Worm (Caenorhabditis elegans): ENCODE measurements around the gene ZK370.4.

Gene ZK370.4

ce11 chrIII:8718592-8718991 lies 12.6 kb downstream of the ZK370.4 start:
- TF ChIP-seq madf-6 (GFP tag; IDR thresholded peaks at IDR 0.05): 0 out of 2 replicates have a peak, but pooled peaks have one; percentile 11
- TF ChIP-seq nhr-80 (tag; optimal IDR thresholded peaks at IDR 0.05): peak; percentile 30
- TF ChIP-seq Y53G8AR.9 (GFP tag; conservative IDR thresholded peaks at IDR 0.05): no peak

- TF ChIP-seq B0035.1 (tag; optimal IDR thresholded peaks at IDR 0.05): no peak
- TF ChIP-seq nhr-179 (tag; optimal IDR thresholded peaks at IDR 0.05): no peak
- TF ChIP-seq dpff-1 (tag; optimal IDR thresholded peaks at IDR 0.05): no peak
- TF ChIP-seq lir-1 (GFP tag; conservative IDR thresholded peaks at IDR 0.05): no peak
- peak; percentile 93 for TF ChIP-seq madf-6 (GFP tag; IDR thresholded peaks at IDR 0.05)
- no peak for TF ChIP-seq snpc-3.4 (tag; optimal IDR thresholded peaks at IDR 0.05)
- TF ChIP-seq efl-1 (GFP tag; optimal IDR thresholded peaks at IDR 0.05): peak; percentile 8
- peak; percentile 63 for TF ChIP-seq xnd-1 (tag; optimal IDR thresholded peaks at IDR 0.05)
- peak; percentile 5 for TF ChIP-seq F23B12.7 (tag; optimal IDR thresholded peaks at IDR 0.05; ENCODE audit: insufficient read depth)
- peak; percentile 96 for TF ChIP-seq attf-3 (GFP tag; conservative IDR thresholded peaks at IDR 0.05)
- peak; percentile 72 for TF ChIP-seq madf-8 (GFP tag; conservative IDR thresholded peaks at IDR 0.05)
- TF ChIP-seq zim-3 (tag; optimal IDR thresholded peaks at IDR 0.05): no peak
Measured at ce11 chrIII:8717231-8717694, 13.9 kb downstream of the ZK370.4 start, which contains the start of gene mrpl-11. Gene mrpl-11, plus strand, starts transcription at chrIII:8717644.

ce11 chrIII:8716084-8716483 lies 15.1 kb downstream of the ZK370.4 start, which contains the start of gene B0303.14:
Gene B0303.14, minus strand, starts transcription at chrIII:8716184.
- no peak for TF ChIP-seq dpff-1 (tag; optimal IDR thresholded peaks at IDR 0.05)
- TF ChIP-seq sptf-2 (GFP tag; optimal IDR thresholded peaks at IDR 0.05): no peak
- no peak for TF ChIP-seq aptf-3 (GFP tag; IDR thresholded peaks at IDR 0.05)
- no peak for TF ChIP-seq ama-1 (optimal IDR thresholded peaks at IDR 0.05)
- no peak for TF ChIP-seq ama-1 (GFP tag; optimal IDR thresholded peaks at IDR 0.05)
- no peak for TF ChIP-seq C06A6.2 (GFP tag; conservative IDR thresholded peaks at IDR 0.05)
- TF ChIP-seq nfya-1 (tag; optimal IDR thresholded peaks at IDR 0.05; ENCODE audit: borderline replicate concordance, insufficient read depth): no peak
- TF ChIP-seq F10E7.11 (tag; optimal IDR thresholded peaks at IDR 0.05): no peak
- TF ChIP-seq nhr-120 (GFP tag; IDR thresholded peaks at IDR 0.05): no peak
- no peak for TF ChIP-seq ztf-6 (GFP tag; IDR thresholded peaks at IDR 0.05)
- no peak for TF ChIP-seq lir-1 (GFP tag; conservative IDR thresholded peaks at IDR 0.05)
- TF ChIP-seq lsl-1 (GFP tag; optimal IDR thresholded peaks at IDR 0.05): no peak
- no peak for TF ChIP-seq aptf-2 (GFP tag; conservative IDR thresholded peaks at IDR 0.05)
- TF ChIP-seq mcd-1 (GFP tag; IDR thresholded peaks at IDR 0.05): no peak
- TF ChIP-seq atf-7 (tag; optimal IDR thresholded peaks at IDR 0.05): no peak
- TF ChIP-seq nhr-80 (tag; optimal IDR thresholded peaks at IDR 0.05): no peak
- TF ChIP-seq hlh-26 (GFP tag; conservative IDR thresholded peaks at IDR 0.05): no peak
- TF ChIP-seq pbrm-1 (GFP tag; IDR thresholded peaks at IDR 0.05): no peak
- TF ChIP-seq akir-1 (GFP tag; optimal IDR thresholded peaks at IDR 0.05): no peak
- TF ChIP-seq ceh-27 (GFP tag; optimal IDR thresholded peaks at IDR 0.05): no peak

- TF ChIP-seq ztf-26 (tag; optimal IDR thresholded peaks at IDR 0.05) (no peak), attf-3 (GFP tag; conservative IDR thresholded peaks at IDR 0.05) (no peak), ceh-79 (tag; optimal IDR thresholded peaks at IDR 0.05) (no peak), ceh-27 (GFP tag; optimal IDR thresholded peaks at IDR 0.05) (no peak), F55B11.4 (tag; optimal IDR thresholded peaks at IDR 0.05; ENCODE audit: borderline replicate concordance, insufficient read depth) (no peak), madf-10 (tag; optimal IDR thresholded peaks at IDR 0.05) (no peak), Y53F4B.3 (GFP tag; IDR thresholded peaks at IDR 0.05) (no peak), ztf-18 (tag; optimal IDR thresholded peaks at IDR 0.05) (no peak), Y53G8AR.9 (GFP tag; conservative IDR thresholded peaks at IDR 0.05) (no peak), zfh-2 (GFP tag; conservative IDR thresholded peaks at IDR 0.05) (no peak), xnd-1 (tag; optimal IDR thresholded peaks at IDR 0.05) (no peak), ccch-3 (GFP tag; optimal IDR thresholded peaks at IDR 0.05) (no peak), hmg-20 (GFP tag; IDR thresholded peaks at IDR 0.05) (no peak), ztf-25 (GFP tag; IDR thresholded peaks at IDR 0.05) (no peak), ceh-58 (GFP tag; IDR thresholded peaks at IDR 0.05) (no peak)
Measured at ce11 chrIII:8712968-8713367, 18.2 kb downstream of the ZK370.4 start.

Data from whole organism, young adult.